Worm (Caenorhabditis elegans) whole organism, midembryonic: Measurements from ENCODE around the gene srh-125.

Experiments used
- flt-1 ChIP-seq: fragments of 200-800 bp; sonication (Bioruptor generic); IDR thresholded peaks from 2 replicates; pipeline ENCODE4 v1.3.6; 2022; ENCODE audit warnings: missing genetic modification characterization, missing compliant biosample characterization
- ref-1 ChIP-seq: fragments of 200-800 bp; sonication (Bioruptor generic); conservative IDR thresholded peaks from 2 replicates; pipeline ENCODE4 v1.3.6; 2022; ENCODE audit warnings: missing genetic modification reagents, missing genetic modification characterization, missing compliant biosample characterization

DNA sequence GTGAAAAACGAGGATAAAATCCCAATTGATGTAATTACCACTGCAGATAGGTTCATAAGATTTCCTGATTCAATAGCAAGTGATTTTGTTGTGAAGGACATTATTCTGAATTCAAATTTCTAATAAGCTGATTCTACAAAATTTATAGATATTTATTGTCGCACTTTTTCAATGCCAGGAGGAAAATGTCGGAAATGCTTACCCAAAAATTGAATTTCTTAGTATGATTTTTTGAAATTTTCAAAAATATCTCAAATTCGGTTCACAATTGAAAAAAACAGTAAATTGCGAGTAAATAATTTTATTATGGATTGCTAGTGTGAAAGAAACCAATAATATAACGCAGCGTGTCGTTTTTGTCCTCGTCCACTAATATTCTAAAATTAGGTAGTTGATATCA, 16.3 kb upstream of the srh-125 start, which contains the start of gene srbc-10:
- TF ChIP-seq flt-1 (GFP tag; lab: Robert Waterston, UW) (no peak), ref-1 (GFP tag; lab: Robert Waterston, UW) (no peak)
